Worm (Caenorhabditis elegans) whole organism, L3 larva: ENCODE results near the gene Y17G7B.12.

Experiments
- ama-1 ChIP-seq: fragments of 150-350 bp; optimal IDR thresholded peaks from 2 replicates; lab custom pipeline; 2018
- ceh-9 ChIP-seq: sonication (generic microtip); optimal IDR thresholded peaks from 2 replicates; lab custom pipeline; 2018; ENCODE audit warnings: missing biosample characterization, missing genetic modification characterization
- egl-27 ChIP-seq: sonication (generic microtip); optimal IDR thresholded peaks from 4 replicates; lab custom pipeline; 2017; ENCODE audit warnings: missing biosample characterization, missing genetic modification reagents, missing genetic modification characterization
- pqm-1 ChIP-seq: fragments of 150-350 bp; optimal IDR thresholded peaks from 2 replicates; lab custom pipeline; 2017; ENCODE audit warnings: missing biosample characterization, missing genetic modification characterization, inconsistent platforms
- skn-1 ChIP-seq: fragments of 150-350 bp; optimal IDR thresholded peaks from 2 replicates; lab custom pipeline; 2014; ENCODE audit warnings: missing biosample characterization, missing genetic modification characterization
- unc-39 ChIP-seq: sonication (generic microtip); optimal IDR thresholded peaks from 4 replicates; lab custom pipeline; 2017; ENCODE audit warnings: missing biosample characterization, missing genetic modification characterization
- ztf-11 ChIP-seq: fragments of 150-350 bp; optimal IDR thresholded peaks from 2 replicates; lab custom pipeline; 2014; ENCODE audit warnings: missing biosample characterization, missing genetic modification characterization

ce11 chrII:12055408-12056140, 31.9 kb downstream of the Y17G7B.12 start:
- no peak for TF ChIP-seq pqm-1
- TF ChIP-seq ztf-11 = no peak
- TF ChIP-seq egl-27 = no peak
- peak; percentile 67 for TF ChIP-seq ama-1 (lab: Kevin White, UChicago)
- TF ChIP-seq unc-39 (tag; lab: Kevin White, UChicago) = no peak
- TF ChIP-seq ceh-9 (tag; lab: Kevin White, UChicago) = no peak
- TF ChIP-seq skn-1 (tag; lab: Kevin White, UChicago) = no peak
